Worm (Caenorhabditis elegans) whole organism, L1 larva: ENCODE results near the gene C16C10.9.

ENCODE experiments used
- blmp-1 ChIP-seq: fragments of 150-350 bp; optimal IDR thresholded peaks from 2 replicates; lab custom pipeline; 2014; ENCODE audit warnings: missing biosample characterization, missing genetic modification characterization
- ceh-82 ChIP-seq, 3 experiments: fragments of 150-350 bp in 1 of 3; sonication (generic microtip) in 2 of 3; optimal IDR thresholded peaks; 2 replicates each; lab custom pipeline; 2014 to 2017; ENCODE audit warnings: missing biosample characterization in 3 of 3, missing genetic modification characterization in 3 of 3
- lin-15B ChIP-seq: fragments of 150-350 bp; sonication (generic microtip); optimal IDR thresholded peaks from 3 replicates; lab custom pipeline; 2014; ENCODE audit warnings: missing biosample characterization, missing genetic modification characterization
- nhr-12 ChIP-seq: sonication (generic microtip); optimal IDR thresholded peaks from 2 replicates; lab custom pipeline; 2017; ENCODE audit warnings: missing biosample characterization, missing genetic modification characterization
- skn-1 ChIP-seq: fragments of 150-350 bp; optimal IDR thresholded peaks from 2 replicates; lab custom pipeline; 2014; ENCODE audit warnings: missing biosample characterization, missing genetic modification characterization
- tbx-2 ChIP-seq: sonication (generic microtip); optimal IDR thresholded peaks from 2 replicates; lab custom pipeline; 2016; ENCODE audit warnings: missing genetic modification characterization, missing compliant biosample characterization
- vab-15 ChIP-seq: sonication (generic microtip); optimal IDR thresholded peaks from 2 replicates; lab custom pipeline; 2017; ENCODE audit warnings: missing genotype, mild to moderate bottlenecking, missing genetic modification characterization, missing compliant biosample characterization

ce11 chrIII:4134059-4134458, 23.1 kb downstream of the C16C10.9 start:
- TF ChIP-seq ceh-82 (tag; optimal IDR thresholded peaks at IDR 0.05; lab: Kevin White, UChicago): no peak
- no peak for TF ChIP-seq skn-1 (tag; lab: Kevin White, UChicago)
- TF ChIP-seq lin-15B: no peak
- no peak for TF ChIP-seq tbx-2 (tag; lab: Kevin White, UChicago)
- TF ChIP-seq nhr-12 (tag; lab: Kevin White, UChicago): no peak
- no peak for TF ChIP-seq blmp-1
- no peak for TF ChIP-seq vab-15
